Worm (Caenorhabditis elegans) whole organism, late embryonic: ENCODE results near the gene B0035.21.

Experiments
- C08G9.2 ChIP-seq: sonication (generic microtip); optimal IDR thresholded peaks from 2 replicates; lab custom pipeline; 2016; ENCODE audit warnings: mild to moderate bottlenecking, missing genetic modification characterization, moderate library complexity, missing compliant biosample characterization
- C38D4.7 ChIP-seq: fragments of 200-800 bp; sonication (Bioruptor generic); optimal IDR thresholded peaks from 2 replicates; lab custom pipeline; 2018; ENCODE audit warnings: mild to moderate bottlenecking, missing genetic modification characterization, moderate library complexity, missing compliant biosample characterization
- K02D7.2 ChIP-seq: sonication (generic microtip); optimal IDR thresholded peaks from 2 replicates; lab custom pipeline; 2017; ENCODE audit warnings: mild to moderate bottlenecking, missing genetic modification characterization, missing compliant biosample characterization
- ahr-1 ChIP-seq: sonication (generic microtip); optimal IDR thresholded peaks from 2 replicates; lab custom pipeline; 2016; ENCODE audit warnings: missing genetic modification characterization, missing compliant biosample characterization
- ama-1 ChIP-seq: fragments of 150-350 bp; optimal IDR thresholded peaks from 2 replicates; lab custom pipeline; 2014
- ceh-18 ChIP-seq: sonication (generic microtip); optimal IDR thresholded peaks from 2 replicates; lab custom pipeline; 2016; ENCODE audit warnings: missing genetic modification characterization, missing compliant biosample characterization
- ceh-2 ChIP-seq: sonication (generic microtip); optimal IDR thresholded peaks from 2 replicates; lab custom pipeline; 2016; ENCODE audit warnings: missing genotype, missing genetic modification characterization, missing compliant biosample characterization
- ceh-22 ChIP-seq: sonication (generic microtip); optimal IDR thresholded peaks from 2 replicates; lab custom pipeline; 2017; ENCODE audit warnings: missing biosample characterization, missing genetic modification characterization
- ceh-24 ChIP-seq: sonication (generic microtip); optimal IDR thresholded peaks from 2 replicates; lab custom pipeline; 2016; ENCODE audit warnings: mild to moderate bottlenecking, missing genetic modification characterization, missing compliant biosample characterization
- ceh-34 ChIP-seq: sonication (generic microtip); optimal IDR thresholded peaks from 2 replicates; lab custom pipeline; 2016; ENCODE audit warnings: mild to moderate bottlenecking, missing genetic modification characterization, missing compliant biosample characterization
- ceh-45 ChIP-seq: fragments of 200-800 bp; sonication (Bioruptor generic); IDR thresholded peaks from 2 replicates; pipeline ENCODE4 v1.3.6; 2022; ENCODE audit warnings: missing genetic modification reagents, missing genetic modification characterization, missing compliant biosample characterization
- ceh-6 ChIP-seq: fragments of 200-800 bp; sonication (Bioruptor generic); optimal IDR thresholded peaks from 2 replicates; lab custom pipeline; 2018; ENCODE audit warnings: mild to moderate bottlenecking, missing genetic modification characterization, missing compliant biosample characterization
- ceh-9 ChIP-seq: sonication (generic microtip); optimal IDR thresholded peaks from 2 replicates; lab custom pipeline; 2016; ENCODE audit warnings: mild to moderate bottlenecking, missing genetic modification characterization, inconsistent platforms, missing compliant biosample characterization
- fax-1 ChIP-seq: sonication (generic microtip); optimal IDR thresholded peaks from 2 replicates; lab custom pipeline; 2016; ENCODE audit warnings: missing genotype, missing genetic modification characterization, missing compliant biosample characterization
- fkh-6 ChIP-seq: sonication (generic microtip); optimal IDR thresholded peaks from 2 replicates; lab custom pipeline; 2016; ENCODE audit warnings: missing genetic modification characterization, missing compliant biosample characterization
- gmeb-2 ChIP-seq: sonication (generic microtip); optimal IDR thresholded peaks from 2 replicates; lab custom pipeline; 2016; ENCODE audit warnings: missing genetic modification characterization, inconsistent platforms, missing compliant biosample characterization
- hlh-15 ChIP-seq: sonication (generic microtip); optimal IDR thresholded peaks from 2 replicates; lab custom pipeline; 2016; ENCODE audit warnings: missing genetic modification characterization, missing compliant biosample characterization
- hlh-30 ChIP-seq: sonication (generic microtip); optimal IDR thresholded peaks from 2 replicates; lab custom pipeline; 2017; ENCODE audit warnings: antibody characterized with exemption, missing genetic modification characterization, missing compliant biosample characterization; ENCODE audit not compliant: insufficient read depth
- lim-6 ChIP-seq: sonication (generic microtip); optimal IDR thresholded peaks from 2 replicates; lab custom pipeline; 2016; ENCODE audit warnings: missing genetic modification characterization, missing compliant biosample characterization
- nfya-1 ChIP-seq: sonication (generic microtip); optimal IDR thresholded peaks from 2 replicates; lab custom pipeline; 2017; ENCODE audit warnings: missing genetic modification characterization, mild to moderate bottlenecking, missing compliant biosample characterization, antibody characterized with exemption, moderate library complexity
- pag-3 ChIP-seq: sonication (generic microtip); optimal IDR thresholded peaks from 2 replicates; lab custom pipeline; 2016; ENCODE audit warnings: missing compliant biosample characterization, missing genetic modification characterization, borderline replicate concordance
- pqm-1 ChIP-seq: sonication (generic microtip); optimal IDR thresholded peaks from 2 replicates; lab custom pipeline; 2016; ENCODE audit warnings: missing genetic modification characterization, missing compliant biosample characterization
- pros-1 ChIP-seq: fragments of 150-350 bp; optimal IDR thresholded peaks from 2 replicates; lab custom pipeline; 2014; ENCODE audit warnings: missing biosample characterization, missing genetic modification reagents, missing genetic modification characterization
- sdc-2 ChIP-seq: sonication (generic microtip); optimal IDR thresholded peaks from 2 replicates; lab custom pipeline; 2016; ENCODE audit warnings: missing genotype, missing genetic modification characterization, missing compliant biosample characterization
- sox-2 ChIP-seq: fragments of 200-800 bp; sonication (Bioruptor generic); IDR thresholded peaks from 2 replicates; pipeline ENCODE4 v1.3.6; 2022; ENCODE audit warnings: missing genetic modification reagents, missing genetic modification characterization, missing compliant biosample characterization
- sox-4 ChIP-seq: sonication (generic microtip); optimal IDR thresholded peaks from 2 replicates; lab custom pipeline; 2017; ENCODE audit warnings: mild to moderate bottlenecking, missing genetic modification characterization, inconsistent platforms, missing compliant biosample characterization
- syd-9 ChIP-seq: sonication (generic microtip); optimal IDR thresholded peaks from 2 replicates; lab custom pipeline; 2016; ENCODE audit warnings: mild to moderate bottlenecking, missing genetic modification characterization, moderate library complexity, missing compliant biosample characterization
- tbx-2 ChIP-seq: sonication (generic microtip); optimal IDR thresholded peaks from 2 replicates; lab custom pipeline; 2016; ENCODE audit warnings: missing genetic modification characterization, missing compliant biosample characterization
- tbx-7 ChIP-seq: sonication (generic microtip); optimal IDR thresholded peaks from 2 replicates; lab custom pipeline; 2016; ENCODE audit warnings: missing genotype, missing genetic modification characterization, missing compliant biosample characterization
- unc-3 ChIP-seq, 2 experiments: fragments of 200-800 bp in 1 of 2; sonication (Bioruptor generic) in 1 of 2; sonication (generic microtip) in 1 of 2; conservative IDR thresholded peaks in 1 of 2; optimal IDR thresholded peaks in 1 of 2; 2 replicates each; pipeline versions ENCODE4 v1.3.6 to Lab custom; 2016 to 2022; ENCODE audit warnings: missing compliant biosample characterization in 2 of 2, missing genetic modification characterization in 2 of 2, missing genetic modification reagents in 1 of 2
- unc-55 ChIP-seq: sonication (generic microtip); optimal IDR thresholded peaks from 2 replicates; lab custom pipeline; 2017; ENCODE audit warnings: missing biosample characterization, missing genetic modification reagents, missing genetic modification characterization
- zip-5 ChIP-seq: sonication (generic microtip); optimal IDR thresholded peaks from 2 replicates; lab custom pipeline; 2016; ENCODE audit warnings: missing genetic modification characterization, missing compliant biosample characterization

B0035.21 gene

DNA sequence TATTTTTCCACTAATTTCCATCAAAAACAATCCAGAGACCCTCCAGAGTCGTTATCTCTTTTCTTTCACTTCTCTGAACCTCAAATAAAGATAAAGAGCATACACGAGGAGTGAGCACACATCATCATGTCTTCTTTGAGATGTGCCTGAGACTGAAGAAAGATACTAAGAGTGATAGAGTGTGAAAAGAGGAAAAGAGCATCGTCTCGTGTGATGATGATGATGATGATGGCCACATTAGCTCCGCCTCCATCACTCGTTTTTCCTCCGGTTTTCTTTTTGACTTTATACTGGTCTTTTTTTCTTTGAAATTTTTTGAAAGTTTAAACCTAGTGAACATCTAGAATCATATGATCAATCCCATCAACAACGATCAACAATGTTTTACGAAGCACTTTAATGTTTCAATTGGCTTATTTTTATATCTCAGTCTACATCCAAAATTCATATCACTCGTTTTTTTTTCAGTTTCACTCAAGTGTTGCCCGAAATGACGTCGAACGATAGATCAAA, 26.9 kb downstream of the B0035.21 start, which contains the start of gene T01G1.2:
Gene T01G1.2 (plus strand): TSS at position 463 of the 513 bp plus-strand sequence.
- TF ChIP-seq pros-1 (no peak), ceh-18 (tag; lab: Kevin White, UChicago) (peak; percentile 36), K02D7.2 (tag; lab: Kevin White, UChicago) (no peak), ceh-34 (tag; lab: Kevin White, UChicago) (no peak), unc-55 (GFP tag; lab: Kevin White, UChicago) (peak; percentile 67)

ce11 chrIV:11359769-11360168, 32.7 kb downstream of the B0035.21 start, which contains the start of gene klp-12:
klp-12 (minus strand) TSS chrIV:11359869.
- TF ChIP-seq tbx-2: no peak
- no peak for TF ChIP-seq fax-1 (tag; lab: Kevin White, UChicago)
- TF ChIP-seq lim-6 (tag; lab: Kevin White, UChicago): no peak
- TF ChIP-seq syd-9 (tag; lab: Kevin White, UChicago): no peak
- no peak for TF ChIP-seq zip-5
- TF ChIP-seq unc-55 (GFP tag; lab: Kevin White, UChicago): no peak
- no peak for TF ChIP-seq pqm-1 (tag; lab: Kevin White, UChicago)
- TF ChIP-seq tbx-7 (tag; lab: Kevin White, UChicago): no peak
- no peak for TF ChIP-seq ama-1 (lab: Kevin White, UChicago)
- no peak for TF ChIP-seq nfya-1 (tag; lab: Kevin White, UChicago)
- no peak for TF ChIP-seq hlh-30 (tag; lab: Kevin White, UChicago)

DNA sequence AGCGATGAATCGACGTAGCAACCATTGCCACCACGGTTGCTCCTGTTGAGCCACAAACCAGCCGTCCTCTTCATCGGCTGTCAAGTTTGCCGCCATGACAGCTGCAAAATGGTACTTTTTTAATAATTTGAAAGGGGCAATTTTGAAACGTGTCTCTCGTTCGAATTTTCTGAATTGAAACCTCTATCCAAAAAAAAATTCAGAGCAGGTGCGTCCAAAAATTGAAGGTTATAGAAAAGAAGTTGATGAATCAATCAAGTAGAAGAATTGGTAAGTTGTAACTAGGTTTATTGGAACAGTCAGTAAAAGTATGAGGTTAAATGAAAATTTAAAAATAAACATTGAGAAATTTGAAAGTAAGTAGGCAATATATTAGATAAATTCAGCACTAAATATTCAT, 34.3 kb downstream of the B0035.21 start, which contains the start of gene T01G1.4:
Gene T01G1.4 (minus strand): TSS at position 101 of the 400 bp plus-strand sequence.
- TF ChIP-seq nfya-1 (tag; lab: Kevin White, UChicago): no peak
- TF ChIP-seq fkh-6: no peak
- TF ChIP-seq sox-2 (GFP tag; lab: Robert Waterston, UW): no peak
- TF ChIP-seq pag-3 (tag; lab: Kevin White, UChicago): no peak
- TF ChIP-seq zip-5: no peak
- no peak for TF ChIP-seq ceh-6 (GFP tag; lab: Kevin White, UChicago)
- TF ChIP-seq ceh-2: no peak
- no peak for TF ChIP-seq gmeb-2
- TF ChIP-seq unc-3 (GFP tag; conservative IDR thresholded peaks at IDR 0.05; lab: Robert Waterston, UW): no peak
- no peak for TF ChIP-seq unc-3 (tag; optimal IDR thresholded peaks at IDR 0.05; lab: Kevin White, UChicago)
- no peak for TF ChIP-seq ahr-1 (tag; lab: Kevin White, UChicago)
- no peak for TF ChIP-seq fax-1 (tag; lab: Kevin White, UChicago)
- no peak for TF ChIP-seq ceh-34 (tag; lab: Kevin White, UChicago)
- no peak for TF ChIP-seq sdc-2
- TF ChIP-seq hlh-15: no peak
- no peak for TF ChIP-seq C08G9.2

DNA sequence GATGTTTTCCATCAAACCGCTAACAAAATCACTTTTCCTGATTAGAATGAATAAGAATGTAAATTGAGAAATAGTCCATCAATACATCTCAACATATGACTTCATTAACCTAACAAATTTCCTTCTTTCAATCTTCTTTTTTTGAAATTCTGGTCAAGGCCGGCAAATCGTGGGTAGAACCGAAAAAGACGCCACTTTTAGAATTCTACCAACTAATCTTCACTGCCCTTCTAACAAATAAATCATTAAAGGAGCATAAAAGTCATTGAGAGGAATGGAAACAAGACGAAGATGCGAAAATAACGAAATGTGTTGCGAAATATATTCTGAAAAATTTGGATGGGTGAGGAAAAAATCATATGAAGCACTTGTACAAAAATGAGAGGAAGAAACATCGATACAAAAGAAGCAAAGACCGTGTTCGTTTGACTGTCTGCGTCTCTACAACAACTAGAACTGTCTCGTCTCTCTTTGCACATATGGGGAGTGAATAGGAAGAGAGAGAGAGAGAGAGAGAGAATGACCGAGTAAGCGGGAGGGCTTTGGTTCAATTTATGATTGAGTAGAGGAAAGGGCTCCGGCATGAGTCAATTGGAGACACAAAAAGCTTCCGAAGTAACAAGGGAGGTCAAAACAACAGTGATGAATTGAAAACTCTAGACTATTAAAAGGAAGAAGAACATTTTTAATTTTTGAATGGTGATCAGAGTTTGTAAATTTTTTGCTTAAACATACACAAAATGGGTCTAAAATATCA, 36.9 kb downstream of the B0035.21 start:
- no peak for TF ChIP-seq ceh-9 (tag; lab: Kevin White, UChicago)
- TF ChIP-seq ama-1 (lab: Kevin White, UChicago): no peak
- no peak for TF ChIP-seq ceh-45 (GFP tag; lab: Robert Waterston, UW)
- TF ChIP-seq ceh-24 (tag; lab: Kevin White, UChicago): no peak
- no peak for TF ChIP-seq zip-5
- no peak for TF ChIP-seq C38D4.7
- TF ChIP-seq nfya-1 (tag; lab: Kevin White, UChicago): peak; percentile 5
- peak; percentile 0 for TF ChIP-seq tbx-2
- TF ChIP-seq ceh-22 (tag; lab: Kevin White, UChicago): no peak
- no peak for TF ChIP-seq unc-55 (GFP tag; lab: Kevin White, UChicago)
- TF ChIP-seq gmeb-2: no peak

DNA sequence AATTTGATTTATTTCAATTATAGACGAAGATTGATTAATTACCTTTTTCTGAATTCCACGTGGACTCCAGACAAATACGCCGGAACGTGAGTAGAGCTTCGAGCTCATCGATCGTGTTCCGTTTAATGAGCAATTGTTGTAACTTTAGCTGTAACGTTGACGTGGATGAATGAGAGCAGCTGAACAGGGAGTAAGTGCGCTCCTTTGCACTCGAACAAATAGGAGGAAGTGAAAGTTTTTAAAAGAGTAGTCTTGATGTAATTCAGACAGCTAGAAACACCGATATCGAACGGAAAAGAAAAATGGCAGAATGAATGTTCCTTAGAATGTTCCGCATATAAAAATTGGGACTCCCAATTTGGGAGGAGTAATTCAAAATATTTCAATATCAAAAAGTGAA, 44.6 kb downstream of the B0035.21 start, which contains the start of gene sec-31:
Gene sec-31 (minus strand): TSS at position 148 of the 400 bp plus-strand sequence.
- no peak for TF ChIP-seq sox-4 (tag; lab: Kevin White, UChicago)
